Worm (Caenorhabditis elegans) whole organism, L4 larva: ENCODE measurements around the gene F47B8.14.

ENCODE experiments used
- F10B5.3 ChIP-seq: sonication (generic microtip); optimal IDR thresholded peaks from 2 replicates; lab custom pipeline; 2016; ENCODE audit warnings: mild to moderate bottlenecking, missing genetic modification characterization, missing compliant biosample characterization
- F26F4.8 ChIP-seq: fragments of 200-800 bp; sonication (Bioruptor generic); conservative IDR thresholded peaks from 2 replicates; pipeline ENCODE4 v1.3.6; 2022; ENCODE audit warnings: missing genetic modification characterization, missing compliant biosample characterization
- F37D6.2 ChIP-seq: sonication (generic microtip); optimal IDR thresholded peaks from 2 replicates; lab custom pipeline; 2016; ENCODE audit warnings: mild to moderate bottlenecking, missing genetic modification characterization, missing compliant biosample characterization
- F44E2.7 ChIP-seq: fragments of 200-800 bp; sonication (Bioruptor generic); IDR thresholded peaks from 2 replicates; pipeline ENCODE4 v2.1.2; 2022; ENCODE audit warnings: missing genetic modification characterization, missing compliant biosample characterization
- T26A8.4 ChIP-seq: fragments of 200-800 bp; sonication (Bioruptor generic); IDR thresholded peaks from 2 replicates; pipeline ENCODE4 v1.3.6; 2022; ENCODE audit warnings: missing genetic modification characterization, missing compliant biosample characterization
- Y5F2A.4 ChIP-seq: fragments of 200-800 bp; sonication (Bioruptor generic); optimal IDR thresholded peaks from 2 replicates; lab custom pipeline; 2018; ENCODE audit warnings: mild to moderate bottlenecking, missing genetic modification characterization, missing compliant biosample characterization
- aha-1 ChIP-seq: fragments of 150-350 bp; peaks from one replicate; lab custom pipeline; 2014; ENCODE audit warnings: missing biosample characterization, missing genetic modification characterization
- aly-2 ChIP-seq: sonication (generic microtip); optimal IDR thresholded peaks from 2 replicates; lab custom pipeline; 2018; ENCODE audit warnings: missing biosample characterization, missing genetic modification characterization
- ceh-44 ChIP-seq: fragments of 200-800 bp; sonication (Bioruptor generic); IDR thresholded peaks from 2 replicates; pipeline ENCODE4 v1.3.6; 2022; ENCODE audit warnings: missing genetic modification reagents, missing genetic modification characterization, missing compliant biosample characterization
- ceh-62 ChIP-seq: sonication (generic microtip); optimal IDR thresholded peaks from 2 replicates; lab custom pipeline; 2017; ENCODE audit warnings: missing biosample characterization, missing genetic modification characterization
- daf-16 ChIP-seq, 3 experiments: sonication (generic microtip); optimal IDR thresholded peaks; 2 replicates each; lab custom pipeline; 2016 to 2017; ENCODE audit warnings: missing genetic modification characterization in 3 of 3, missing genetic modification reagents in 3 of 3, mild to moderate bottlenecking in 2 of 3, missing compliant biosample characterization in 2 of 3, missing biosample characterization in 1 of 3, moderate library complexity in 1 of 3
- dmd-9 ChIP-seq: fragments of 200-800 bp; sonication (Bioruptor generic); IDR thresholded peaks from 2 replicates; pipeline ENCODE4 v1.3.6; 2022; ENCODE audit warnings: missing genetic modification reagents, missing genetic modification characterization, missing compliant biosample characterization
- dpl-1 ChIP-seq: fragments of 150-350 bp; optimal IDR thresholded peaks from 2 replicates; lab custom pipeline; 2014; ENCODE audit warnings: missing biosample characterization, missing genetic modification reagents, missing genetic modification characterization
- egl-27 ChIP-seq: sonication (generic microtip); optimal IDR thresholded peaks from 3 replicates; lab custom pipeline; 2017; ENCODE audit warnings: missing biosample characterization, missing genetic modification reagents, missing genetic modification characterization
- fkh-10 ChIP-seq: fragments of 150-350 bp; optimal IDR thresholded peaks from 2 replicates; lab custom pipeline; 2014; ENCODE audit warnings: missing biosample characterization, missing genetic modification reagents, missing genetic modification characterization
- gei-8 ChIP-seq: fragments of 200-800 bp; sonication (Bioruptor generic); optimal IDR thresholded peaks from 2 replicates; lab custom pipeline; 2018; ENCODE audit warnings: mild to moderate bottlenecking, missing genetic modification characterization, missing compliant biosample characterization
- hlh-11 ChIP-seq: fragments of 200-800 bp; sonication (Bioruptor generic); optimal IDR thresholded peaks from 2 replicates; lab custom pipeline; 2018; ENCODE audit warnings: mild to moderate bottlenecking, missing genetic modification characterization, missing compliant biosample characterization
- hlh-30 ChIP-seq: sonication (generic microtip); optimal IDR thresholded peaks from 2 replicates; lab custom pipeline; 2017; ENCODE audit warnings: antibody characterized with exemption, mild to moderate bottlenecking, missing genetic modification characterization, missing compliant biosample characterization; ENCODE audit not compliant: insufficient read depth
- hmg-1.1 ChIP-seq: fragments of 200-800 bp; sonication (Bioruptor generic); IDR thresholded peaks from 2 replicates; pipeline ENCODE4 v1.3.6; 2022; ENCODE audit warnings: missing genetic modification reagents, missing genetic modification characterization, missing compliant biosample characterization
- jun-1 ChIP-seq: fragments of 150-350 bp; optimal IDR thresholded peaks from 2 replicates; lab custom pipeline; 2014; ENCODE audit warnings: missing biosample characterization, missing genetic modification reagents, missing genetic modification characterization
- lim-7 ChIP-seq: fragments of 200-800 bp; sonication (Bioruptor generic); IDR thresholded peaks from 2 replicates; pipeline ENCODE4 v1.3.6; 2022; ENCODE audit warnings: missing genetic modification characterization, missing compliant biosample characterization
- lin-13 ChIP-seq: fragments of 150-350 bp; optimal IDR thresholded peaks from 2 replicates; lab custom pipeline; 2014; ENCODE audit warnings: missing biosample characterization, missing genetic modification reagents, missing genetic modification characterization
- lin-38 ChIP-seq: fragments of 200-800 bp; sonication (Bioruptor generic); IDR thresholded peaks from 2 replicates; pipeline ENCODE4 v1.3.6; 2022; ENCODE audit warnings: missing genetic modification reagents, missing genetic modification characterization, missing compliant biosample characterization
- lir-3 ChIP-seq: sonication (generic microtip); optimal IDR thresholded peaks from 2 replicates; lab custom pipeline; 2016; ENCODE audit warnings: mild to moderate bottlenecking, missing genetic modification characterization, missing compliant biosample characterization
- madf-9 ChIP-seq: fragments of 200-800 bp; sonication (Bioruptor generic); conservative IDR thresholded peaks from 2 replicates; pipeline ENCODE4 v1.3.6; 2022; ENCODE audit warnings: missing genetic modification reagents, missing genetic modification characterization, missing compliant biosample characterization
- mdl-1 ChIP-seq, 2 experiments: fragments of 150-350 bp in 1 of 2; sonication (generic microtip) in 1 of 2; optimal IDR thresholded peaks; 2 replicates each; lab custom pipeline; 2014 to 2017; ENCODE audit warnings: missing biosample characterization in 2 of 2, missing genetic modification characterization in 2 of 2
- mes-2 ChIP-seq: sonication (generic microtip); optimal IDR thresholded peaks from 2 replicates; lab custom pipeline; 2016; ENCODE audit warnings: missing genotype, mild to moderate bottlenecking, missing genetic modification characterization, missing compliant biosample characterization; ENCODE audit not compliant: poor library complexity, severe bottlenecking
- mxl-2 ChIP-seq: fragments of 200-800 bp; sonication (Bioruptor generic); conservative IDR thresholded peaks from 2 replicates; pipeline ENCODE4 v1.3.6; 2022; ENCODE audit warnings: missing genetic modification reagents, missing genetic modification characterization, missing compliant biosample characterization
- mxl-3 ChIP-seq: fragments of 200-800 bp; sonication (Bioruptor generic); optimal IDR thresholded peaks from 2 replicates; lab custom pipeline; 2018; ENCODE audit warnings: mild to moderate bottlenecking, missing genetic modification characterization, missing compliant biosample characterization
- nhr-102 ChIP-seq: sonication (generic microtip); optimal IDR thresholded peaks from 2 replicates; lab custom pipeline; 2016; ENCODE audit warnings: mild to moderate bottlenecking, missing genetic modification characterization, moderate library complexity, missing compliant biosample characterization
- nhr-28 ChIP-seq: fragments of 150-350 bp; optimal IDR thresholded peaks from 2 replicates; lab custom pipeline; 2014; ENCODE audit warnings: missing biosample characterization, missing genetic modification characterization
- nhr-6 ChIP-seq: fragments of 150-350 bp; optimal IDR thresholded peaks from 2 replicates; lab custom pipeline; 2014; ENCODE audit warnings: missing biosample characterization, missing genetic modification characterization
- nhr-76 ChIP-seq: fragments of 150-350 bp; optimal IDR thresholded peaks from 2 replicates; lab custom pipeline; 2014; ENCODE audit warnings: missing biosample characterization, missing genetic modification characterization
- pha-4 ChIP-seq, 2 experiments: fragments of 150-350 bp in 1 of 2; fragments of 200-800 bp in 1 of 2; sonication (Bioruptor generic) in 1 of 2; IDR thresholded peaks in 1 of 2; optimal IDR thresholded peaks in 1 of 2; 2 replicates each; pipeline versions ENCODE4 v1.3.6 to Lab custom; 2014 to 2022; ENCODE audit warnings: missing genetic modification characterization in 2 of 2, missing genetic modification reagents in 2 of 2, missing biosample characterization in 1 of 2, missing compliant biosample characterization in 1 of 2
- pqm-1 ChIP-seq: sonication (generic microtip); optimal IDR thresholded peaks from 2 replicates; lab custom pipeline; 2017; ENCODE audit warnings: missing biosample characterization, missing genetic modification characterization
- rbr-2 ChIP-seq: sonication (generic microtip); optimal IDR thresholded peaks from 2 replicates; lab custom pipeline; 2016; ENCODE audit warnings: missing genotype, missing genetic modification characterization, missing compliant biosample characterization
- saeg-2 ChIP-seq: fragments of 200-800 bp; sonication (Bioruptor generic); IDR thresholded peaks from 2 replicates; pipeline ENCODE4 v1.3.6; 2022; ENCODE audit warnings: missing genetic modification reagents, missing genetic modification characterization, missing compliant biosample characterization
- sdz-12 ChIP-seq: fragments of 200-800 bp; sonication (Bioruptor generic); optimal IDR thresholded peaks from 2 replicates; lab custom pipeline; 2018; ENCODE audit warnings: mild to moderate bottlenecking, missing genetic modification characterization, missing compliant biosample characterization
- set-16 ChIP-seq: fragments of 200-800 bp; sonication (Bioruptor generic); IDR thresholded peaks from 2 replicates; pipeline ENCODE4 v1.3.6; 2022; ENCODE audit warnings: missing genetic modification reagents, missing genetic modification characterization, missing compliant biosample characterization
- snpc-4 ChIP-seq: fragments of 150-350 bp; optimal IDR thresholded peaks from 2 replicates; lab custom pipeline; 2014; ENCODE audit warnings: missing biosample characterization, missing genetic modification characterization
- spr-1 ChIP-seq: sonication (generic microtip); optimal IDR thresholded peaks from 2 replicates; lab custom pipeline; 2016; ENCODE audit warnings: mild to moderate bottlenecking, missing genetic modification characterization, missing compliant biosample characterization
- tra-1 ChIP-seq: fragments of 200-800 bp; sonication (Bioruptor generic); IDR thresholded peaks from 2 replicates; pipeline ENCODE4 v1.3.6; 2022; ENCODE audit warnings: missing genetic modification reagents, missing genetic modification characterization, missing compliant biosample characterization
- vab-7 ChIP-seq: fragments of 200-800 bp; sonication (Bioruptor generic); IDR thresholded peaks from 2 replicates; pipeline ENCODE4 v1.3.6; 2022; ENCODE audit warnings: missing genetic modification reagents, missing genetic modification characterization, missing compliant biosample characterization
- zag-1 ChIP-seq: fragments of 150-350 bp; optimal IDR thresholded peaks from 2 replicates; lab custom pipeline; 2014; ENCODE audit warnings: missing biosample characterization, missing genetic modification characterization
- zfp-3 ChIP-seq: fragments of 200-800 bp; sonication (Bioruptor generic); conservative IDR thresholded peaks from 2 replicates; pipeline ENCODE4 v1.3.6; 2022; ENCODE audit warnings: missing genetic modification reagents, missing genetic modification characterization, missing compliant biosample characterization
- zip-11 ChIP-seq: fragments of 200-800 bp; sonication (Bioruptor generic); IDR thresholded peaks from 2 replicates; pipeline ENCODE4 v1.3.6; 2022; ENCODE audit warnings: missing genetic modification characterization, missing compliant biosample characterization
- ztf-7 ChIP-seq: fragments of 150-350 bp; optimal IDR thresholded peaks from 2 replicates; lab custom pipeline; 2014; ENCODE audit warnings: missing biosample characterization, missing genetic modification characterization

The F47B8.14 gene

ce11 chrV:14352032-14352431 lies 31.7 kb downstream of the F47B8.14 start:
- TF ChIP-seq zag-1 (tag; lab: Kevin White, UChicago) (no peak), nhr-6 (tag; lab: Kevin White, UChicago) (no peak), aha-1 (tag; lab: Kevin White, UChicago) (peak; percentile 81), mxl-3 (GFP tag; lab: Kevin White, UChicago) (peak; percentile 5), set-16 (GFP tag; lab: Robert Waterston, UW) (peak; percentile 56), lir-3 (tag; lab: Kevin White, UChicago) (no peak), snpc-4 (tag; lab: Kevin White, UChicago) (no peak), mxl-2 (GFP tag; lab: Robert Waterston, UW) (no peak), hlh-11 (tag; lab: Kevin White, UChicago) (no peak)
- TF ChIP-seq, all 104 proteins: peak for 3

ce11 chrV:14354258-14354877 lies 34.0 kb downstream of the F47B8.14 start, which contains the start of gene Y49A3A.3:
Y49A3A.3 (plus strand) TSS chrV:14354410.
- TF ChIP-seq F10B5.3 (tag; lab: Kevin White, UChicago) (no peak), mes-2 (peak; percentile 31), zfp-3 (GFP tag; lab: Robert Waterston, UW) (peak; percentile 82; the same call in 1 of the 2 replicates), nhr-6 (tag; lab: Kevin White, UChicago) (peak; percentile 56), gei-8 (GFP tag; lab: Kevin White, UChicago) (no peak), pha-4 (GFP tag; IDR thresholded peaks at IDR 0.05; lab: Robert Waterston, UW) (peak; percentile 67), pha-4 (tag; optimal IDR thresholded peaks at IDR 0.05; lab: Kevin White, UChicago) (no peak), lim-7 (GFP tag; lab: Robert Waterston, UW) (no peak), ceh-62 (tag; lab: Kevin White, UChicago) (no peak), Y5F2A.4 (GFP tag; lab: Kevin White, UChicago) (peak; percentile 62), mdl-1 (tag; optimal IDR thresholded peaks at IDR 0.05; lab: Kevin White, UChicago) (no peak), F37D6.2 (tag; lab: Kevin White, UChicago) (no peak), T26A8.4 (GFP tag; lab: Robert Waterston, UW) (peak; percentile 86), F26F4.8 (GFP tag; lab: Robert Waterston, UW) (peak; percentile 27; the same call in 1 of the 2 replicates), aha-1 (tag; lab: Kevin White, UChicago) (peak; percentile 94), nhr-28 (tag; lab: Kevin White, UChicago) (no peak), zip-11 (0 out of 2 replicates have a peak, but pooled peaks have one; percentile 22), rbr-2 (tag; lab: Kevin White, UChicago) (no peak), dpl-1 (no peak), lin-13 (GFP tag; lab: Kevin White, UChicago) (peak; percentile 7), hlh-30 (no peak), zag-1 (tag; lab: Kevin White, UChicago) (no peak), hmg-1.1 (GFP tag; lab: Robert Waterston, UW) (peak; percentile 37; the same call in 1 of the 2 replicates), F44E2.7 (GFP tag; lab: Robert Waterston, UW) (no peak), snpc-4 (tag; lab: Kevin White, UChicago) (no peak), saeg-2 (0 out of 2 replicates have a peak, but pooled peaks have one; percentile 48), tra-1 (GFP tag; lab: Robert Waterston, UW) (no peak), sdz-12 (GFP tag; lab: Kevin White, UChicago) (peak; percentile 85), lin-38 (GFP tag; lab: Robert Waterston, UW) (peak; percentile 66), nhr-76 (no peak), nhr-102 (peak; percentile 91), jun-1 (tag; lab: Kevin White, UChicago) (no peak), spr-1 (peak; percentile 65), vab-7 (peak; percentile 49; the same call in 1 of the 2 replicates), dmd-9 (GFP tag; lab: Robert Waterston, UW) (no peak), pqm-1 (no peak), egl-27 (tag; lab: Kevin White, UChicago) (no peak), madf-9 (GFP tag; lab: Robert Waterston, UW) (peak; percentile 30; the same call in 1 of the 2 replicates), ceh-44 (GFP tag; lab: Robert Waterston, UW) (no peak), daf-16 (GFP tag; optimal IDR thresholded peaks at IDR 0.05; lab: Kevin White, UChicago) (peak in 1 of 2 experiments; percentile 28), daf-16 (tag; optimal IDR thresholded peaks at IDR 0.05; lab: Kevin White, UChicago) (peak; percentile 61), ztf-7 (tag; lab: Kevin White, UChicago) (no peak), aly-2 (tag; lab: Kevin White, UChicago) (peak; percentile 83), fkh-10 (GFP tag; lab: Kevin White, UChicago) (no peak)
